Worm (Caenorhabditis elegans): ENCODE measurements around the gene T17H7.7.

The T17H7.7 gene

ce11 chrIII:764884-765283, 7.0 kb upstream of the T17H7.7 start, which contains the start of gene ptl-1:
ptl-1 (plus strand) TSS chrIII:765184.
- TF ChIP-seq B0310.2 (tag; optimal IDR thresholded peaks at IDR 0.05) (no peak), tra-4 (tag; optimal IDR thresholded peaks at IDR 0.05) (no peak), pes-1 (GFP tag; IDR thresholded peaks at IDR 0.05) (no peak), scrt-1 (GFP tag; IDR thresholded peaks at IDR 0.05) (no peak), tbx-37 (GFP tag; conservative IDR thresholded peaks at IDR 0.05) (no peak), flt-1 (GFP tag; IDR thresholded peaks at IDR 0.05) (no peak), hnd-1 (tag; optimal IDR thresholded peaks at IDR 0.05) (no peak), ceh-36 (tag; optimal IDR thresholded peaks at IDR 0.05) (no peak), ceh-13 (GFP tag; optimal IDR thresholded peaks at IDR 0.05) (no peak), ama-1 (optimal IDR thresholded peaks at IDR 0.05) (no peak), hmg-4 (GFP tag; optimal IDR thresholded peaks at IDR 0.05) (no peak), F13C5.2 (tag; optimal IDR thresholded peaks at IDR 0.05) (no peak), aly-1 (tag; optimal IDR thresholded peaks at IDR 0.05) (no peak), hmbx-1 (tag; optimal IDR thresholded peaks at IDR 0.05) (no peak), tbx-11 (GFP tag; IDR thresholded peaks at IDR 0.05) (no peak), sea-1 (GFP tag; conservative IDR thresholded peaks at IDR 0.05) (no peak), ets-7 (tag; optimal IDR thresholded peaks at IDR 0.05) (no peak)

ce11 chrIII:764404-764803, 6.5 kb upstream of the T17H7.7 start:
- TF ChIP-seq B0310.2 (tag; optimal IDR thresholded peaks at IDR 0.05) (no peak), sea-1 (GFP tag; conservative IDR thresholded peaks at IDR 0.05) (no peak), hnd-1 (tag; optimal IDR thresholded peaks at IDR 0.05) (no peak), tra-4 (tag; optimal IDR thresholded peaks at IDR 0.05) (no peak), scrt-1 (GFP tag; IDR thresholded peaks at IDR 0.05) (no peak), ceh-36 (tag; optimal IDR thresholded peaks at IDR 0.05) (no peak), ets-7 (tag; optimal IDR thresholded peaks at IDR 0.05) (no peak), tbx-11 (GFP tag; IDR thresholded peaks at IDR 0.05) (no peak), aly-1 (tag; optimal IDR thresholded peaks at IDR 0.05) (no peak), ceh-13 (GFP tag; optimal IDR thresholded peaks at IDR 0.05) (no peak), tbx-37 (GFP tag; conservative IDR thresholded peaks at IDR 0.05) (no peak)

ce11 chrIII:762508-762907, 4.6 kb upstream of the T17H7.7 start:
- no peak for TF ChIP-seq hmg-4 (GFP tag; optimal IDR thresholded peaks at IDR 0.05)
- TF ChIP-seq ama-1 (optimal IDR thresholded peaks at IDR 0.05) = no peak
- TF ChIP-seq flt-1 (GFP tag; IDR thresholded peaks at IDR 0.05) = no peak
- TF ChIP-seq tra-4 (tag; optimal IDR thresholded peaks at IDR 0.05) = no peak
- no peak for TF ChIP-seq sea-1 (GFP tag; conservative IDR thresholded peaks at IDR 0.05)
- TF ChIP-seq pes-1 (GFP tag; IDR thresholded peaks at IDR 0.05) = no peak
- TF ChIP-seq aly-1 (tag; optimal IDR thresholded peaks at IDR 0.05) = no peak
- TF ChIP-seq ets-7 (tag; optimal IDR thresholded peaks at IDR 0.05) = no peak
- TF ChIP-seq F13C5.2 (tag; optimal IDR thresholded peaks at IDR 0.05) = no peak
- no peak for TF ChIP-seq B0310.2 (tag; optimal IDR thresholded peaks at IDR 0.05)
- TF ChIP-seq ceh-13 (GFP tag; optimal IDR thresholded peaks at IDR 0.05) = no peak

ce11 chrIII:761476-761875, 3.6 kb upstream of the T17H7.7 start, which contains the start of gene nlp-52:
nlp-52 (plus strand) TSS chrIII:761776.
- TF ChIP-seq scrt-1 (GFP tag; IDR thresholded peaks at IDR 0.05) = no peak
- no peak for TF ChIP-seq tbx-11 (GFP tag; IDR thresholded peaks at IDR 0.05)
- no peak for TF ChIP-seq F13C5.2 (tag; optimal IDR thresholded peaks at IDR 0.05)
- TF ChIP-seq pes-1 (GFP tag; IDR thresholded peaks at IDR 0.05) = no peak
- no peak for TF ChIP-seq aly-1 (tag; optimal IDR thresholded peaks at IDR 0.05)
- no peak for TF ChIP-seq hmbx-1 (tag; optimal IDR thresholded peaks at IDR 0.05)
- no peak for TF ChIP-seq tbx-37 (GFP tag; conservative IDR thresholded peaks at IDR 0.05)

ce11 chrIII:759675-760074, 1.8 kb upstream of the T17H7.7 start:
- TF ChIP-seq scrt-1 (GFP tag; IDR thresholded peaks at IDR 0.05) = no peak
- no peak for TF ChIP-seq sea-1 (GFP tag; conservative IDR thresholded peaks at IDR 0.05)
- no peak for TF ChIP-seq B0310.2 (tag; optimal IDR thresholded peaks at IDR 0.05)
- TF ChIP-seq hmbx-1 (tag; optimal IDR thresholded peaks at IDR 0.05) = no peak
- no peak for TF ChIP-seq ceh-36 (tag; optimal IDR thresholded peaks at IDR 0.05)
- no peak for TF ChIP-seq aly-1 (tag; optimal IDR thresholded peaks at IDR 0.05)
- TF ChIP-seq pes-1 (GFP tag; IDR thresholded peaks at IDR 0.05) = no peak
- no peak for TF ChIP-seq F13C5.2 (tag; optimal IDR thresholded peaks at IDR 0.05)
- TF ChIP-seq ama-1 (optimal IDR thresholded peaks at IDR 0.05) = no peak
- TF ChIP-seq tbx-11 (GFP tag; IDR thresholded peaks at IDR 0.05) = no peak
- TF ChIP-seq tra-4 (tag; optimal IDR thresholded peaks at IDR 0.05) = no peak
- TF ChIP-seq tbx-37 (GFP tag; conservative IDR thresholded peaks at IDR 0.05) = no peak
- no peak for TF ChIP-seq hmg-4 (GFP tag; optimal IDR thresholded peaks at IDR 0.05)
- no peak for TF ChIP-seq ets-7 (tag; optimal IDR thresholded peaks at IDR 0.05)
- TF ChIP-seq flt-1 (GFP tag; IDR thresholded peaks at IDR 0.05) = no peak
- no peak for TF ChIP-seq ceh-13 (GFP tag; optimal IDR thresholded peaks at IDR 0.05)
- no peak for TF ChIP-seq hnd-1 (tag; optimal IDR thresholded peaks at IDR 0.05)

ce11 chrIII:754371-754770, 3.5 kb downstream of the T17H7.7 start:
- TF ChIP-seq F13C5.2 (tag; optimal IDR thresholded peaks at IDR 0.05) = no peak
- no peak for TF ChIP-seq tbx-11 (GFP tag; IDR thresholded peaks at IDR 0.05)
- TF ChIP-seq sea-1 (GFP tag; conservative IDR thresholded peaks at IDR 0.05) = no peak
- no peak for TF ChIP-seq hmg-4 (GFP tag; optimal IDR thresholded peaks at IDR 0.05)
- no peak for TF ChIP-seq hnd-1 (tag; optimal IDR thresholded peaks at IDR 0.05)
- TF ChIP-seq scrt-1 (GFP tag; IDR thresholded peaks at IDR 0.05) = no peak
- TF ChIP-seq tra-4 (tag; optimal IDR thresholded peaks at IDR 0.05) = no peak
- TF ChIP-seq tbx-37 (GFP tag; conservative IDR thresholded peaks at IDR 0.05) = no peak
- no peak for TF ChIP-seq hmbx-1 (tag; optimal IDR thresholded peaks at IDR 0.05)
- no peak for TF ChIP-seq ets-7 (tag; optimal IDR thresholded peaks at IDR 0.05)
- TF ChIP-seq ceh-13 (GFP tag; optimal IDR thresholded peaks at IDR 0.05) = no peak
- no peak for TF ChIP-seq ceh-36 (tag; optimal IDR thresholded peaks at IDR 0.05)
- no peak for TF ChIP-seq aly-1 (tag; optimal IDR thresholded peaks at IDR 0.05)
- no peak for TF ChIP-seq ama-1 (optimal IDR thresholded peaks at IDR 0.05)
- no peak for TF ChIP-seq flt-1 (GFP tag; IDR thresholded peaks at IDR 0.05)
- no peak for TF ChIP-seq B0310.2 (tag; optimal IDR thresholded peaks at IDR 0.05)
- no peak for TF ChIP-seq pes-1 (GFP tag; IDR thresholded peaks at IDR 0.05)

ce11 chrIII:752326-752725, 5.6 kb downstream of the T17H7.7 start, which contains the start of gene pat-12:
pat-12 (minus strand) TSS chrIII:752426.
- TF ChIP-seq tbx-37 (GFP tag; conservative IDR thresholded peaks at IDR 0.05) (no peak), B0310.2 (tag; optimal IDR thresholded peaks at IDR 0.05) (no peak), sea-1 (GFP tag; conservative IDR thresholded peaks at IDR 0.05) (no peak), ceh-13 (GFP tag; optimal IDR thresholded peaks at IDR 0.05) (no peak), ets-7 (tag; optimal IDR thresholded peaks at IDR 0.05) (no peak), tra-4 (tag; optimal IDR thresholded peaks at IDR 0.05) (no peak), flt-1 (GFP tag; IDR thresholded peaks at IDR 0.05) (no peak), hnd-1 (tag; optimal IDR thresholded peaks at IDR 0.05) (no peak), tbx-11 (GFP tag; IDR thresholded peaks at IDR 0.05) (no peak), aly-1 (tag; optimal IDR thresholded peaks at IDR 0.05) (no peak), pes-1 (GFP tag; IDR thresholded peaks at IDR 0.05) (no peak), scrt-1 (GFP tag; IDR thresholded peaks at IDR 0.05) (no peak), ama-1 (optimal IDR thresholded peaks at IDR 0.05) (no peak), F13C5.2 (tag; optimal IDR thresholded peaks at IDR 0.05) (no peak), ceh-36 (tag; optimal IDR thresholded peaks at IDR 0.05) (no peak)
